Worm (Caenorhabditis elegans): ENCODE results near the gene F43H9.3.

DNA sequence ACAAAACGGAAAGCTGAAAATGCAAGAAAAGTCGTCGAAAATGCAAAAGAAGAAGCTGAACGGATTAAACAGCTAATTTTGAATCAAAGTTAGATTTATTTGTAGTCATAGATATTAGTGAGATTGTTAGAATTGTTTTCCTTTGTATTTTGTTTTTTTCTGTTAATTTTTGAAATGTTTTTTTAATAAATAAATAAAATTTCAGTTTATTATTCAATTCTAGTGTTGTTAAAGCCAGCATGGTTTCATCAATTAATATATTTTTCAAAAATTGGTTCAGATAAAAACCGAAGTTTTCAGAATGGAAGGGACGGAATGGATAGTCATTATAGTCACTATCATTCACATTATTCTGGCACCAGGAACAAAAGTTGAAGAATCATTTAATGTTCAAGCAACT lies 10.1 kb upstream of the F43H9.3 start, which contains the start of gene algn-12:
- no peak for TF ChIP-seq zag-1 (tag; optimal IDR thresholded peaks at IDR 0.05)
- TF ChIP-seq ceh-82 (tag; optimal IDR thresholded peaks at IDR 0.05) = no peak
- TF ChIP-seq nhr-237 (tag; optimal IDR thresholded peaks at IDR 0.05) = no peak
- TF ChIP-seq fos-1 (tag; optimal IDR thresholded peaks at IDR 0.05) = no peak
- TF ChIP-seq lsy-12 (tag; optimal IDR thresholded peaks at IDR 0.05) = no peak
- TF ChIP-seq skn-1 (tag; optimal IDR thresholded peaks at IDR 0.05) = no peak
